Fruit fly (Drosophila melanogaster) whole organism, embryonic: Measurements from ENCODE around the gene Cap-D3.

Source experiments
- Adf1 ChIP-seq: fragments of 200-800 bp; sonication (Bioruptor generic); IDR thresholded peaks from 2 replicates; pipeline ENCODE4 v1.3.6; 2022; ENCODE audit warnings: missing biosample characterization, missing genetic modification characterization
- Aef1 ChIP-seq: fragments of 200-800 bp; sonication (Bioruptor generic); IDR thresholded peaks from 3 replicates; pipeline ENCODE4 v1.3.6; 2022; ENCODE audit warnings: missing biosample characterization, missing genetic modification characterization
- Asciz ChIP-seq: fragments of 200-800 bp; sonication (Bioruptor generic); optimal IDR thresholded peaks from 2 replicates; lab custom pipeline; 2017; ENCODE audit warnings: missing biosample characterization, mild to moderate bottlenecking, missing genetic modification characterization, missing genetic modification reagents
- Atf6 ChIP-seq: fragments of 200-800 bp; sonication (Bioruptor generic); IDR thresholded peaks from 2 replicates; pipeline ENCODE4 v1.3.6; 2022; ENCODE audit warnings: missing biosample characterization, missing genetic modification characterization
- Blimp-1 ChIP-seq: fragments of 200-800 bp; sonication (Bioruptor generic); optimal IDR thresholded peaks from 3 replicates; lab custom pipeline; 2018; ENCODE audit warnings: missing biosample characterization, missing genetic modification characterization, mild to moderate bottlenecking, moderate library complexity, missing genetic modification reagents
- CG10209 ChIP-seq: fragments of 200-800 bp; sonication (Bioruptor generic); optimal IDR thresholded peaks from 3 replicates; lab custom pipeline; 2017; ENCODE audit warnings: missing biosample characterization, mild to moderate bottlenecking, missing genetic modification characterization, missing genetic modification reagents
- CG11398 ChIP-seq: fragments of 200-800 bp; sonication (Bioruptor generic); optimal IDR thresholded peaks from 2 replicates; lab custom pipeline; 2016; ENCODE audit warnings: missing biosample characterization, missing genetic modification characterization
- CG11560 ChIP-seq: fragments of 200-800 bp; sonication (Bioruptor generic); IDR thresholded peaks from 3 replicates; pipeline ENCODE4 v1.3.6; 2022; ENCODE audit warnings: missing biosample characterization, missing genetic modification characterization
- CG12071 ChIP-seq: fragments of 200-800 bp; sonication (Bioruptor generic); optimal IDR thresholded peaks from 3 replicates; lab custom pipeline; 2018; ENCODE audit warnings: missing biosample characterization, mild to moderate bottlenecking, missing genetic modification characterization
- CG12155 ChIP-seq: fragments of 200-800 bp; sonication (Bioruptor generic); optimal IDR thresholded peaks from 3 replicates; lab custom pipeline; 2016; ENCODE audit warnings: missing biosample characterization, missing genetic modification characterization
- CG12659 ChIP-seq: fragments of 200-800 bp; sonication (Bioruptor generic); optimal IDR thresholded peaks from 3 replicates; lab custom pipeline; 2017; ENCODE audit warnings: mild to moderate bottlenecking, missing biosample characterization, missing genetic modification reagents, missing genetic modification characterization
- CG14965 ChIP-seq: fragments of 200-800 bp; sonication (Bioruptor generic); optimal IDR thresholded peaks from 2 replicates; lab custom pipeline; 2016; ENCODE audit warnings: missing biosample characterization, missing genetic modification characterization, borderline replicate concordance
- CG16813 ChIP-seq: fragments of 200-800 bp; sonication (Bioruptor generic); IDR thresholded peaks from 3 replicates; pipeline ENCODE4 v1.3.6; 2022; ENCODE audit warnings: missing biosample characterization, missing genetic modification characterization; ENCODE audit not compliant: partially characterized antibody
- CG17328 ChIP-seq: fragments of 200-800 bp; sonication (Bioruptor generic); IDR thresholded peaks from 2 replicates; pipeline ENCODE4 v1.3.6; 2022; ENCODE audit warnings: missing biosample characterization, missing genetic modification characterization
- CG2116 ChIP-seq: fragments of 200-800 bp; sonication (Bioruptor generic); optimal IDR thresholded peaks from 3 replicates; lab custom pipeline; 2018; ENCODE audit warnings: missing biosample characterization, mild to moderate bottlenecking, missing genetic modification characterization
- CG3163 ChIP-seq: fragments of 200-800 bp; sonication (Bioruptor generic); optimal IDR thresholded peaks from 3 replicates; lab custom pipeline; 2016; ENCODE audit warnings: missing biosample characterization, missing genetic modification characterization
- CG33557 ChIP-seq: fragments of 200-800 bp; sonication (Bioruptor generic); optimal IDR thresholded peaks from 2 replicates; lab custom pipeline; 2019; ENCODE audit warnings: missing biosample characterization, mild to moderate bottlenecking, missing genetic modification characterization, moderate library complexity
- CG5245 ChIP-seq: fragments of 200-800 bp; sonication (Bioruptor generic); optimal IDR thresholded peaks from 3 replicates; lab custom pipeline; 2016; ENCODE audit warnings: missing biosample characterization, missing genetic modification characterization
- CG6791 ChIP-seq: fragments of 200-800 bp; sonication (Bioruptor generic); IDR thresholded peaks from 3 replicates; pipeline ENCODE4 v1.3.6; 2022; ENCODE audit warnings: missing biosample characterization, missing genetic modification characterization; ENCODE audit not compliant: partially characterized antibody
- CG8281 ChIP-seq: fragments of 200-800 bp; sonication (Bioruptor generic); optimal IDR thresholded peaks from 2 replicates; lab custom pipeline; 2018; ENCODE audit warnings: missing biosample characterization, mild to moderate bottlenecking, missing genetic modification characterization, moderate library complexity
- CG9876 ChIP-seq: fragments of 200-800 bp; sonication (Bioruptor generic); optimal IDR thresholded peaks from 2 replicates; lab custom pipeline; 2016; ENCODE audit warnings: missing biosample characterization, missing genetic modification characterization
- H2.0 ChIP-seq: fragments of 200-800 bp; sonication (Bioruptor generic); IDR thresholded peaks from 2 replicates; pipeline ENCODE4 v1.3.6; 2022; ENCODE audit warnings: missing biosample characterization, missing genetic modification characterization
- HmgD ChIP-seq: fragments of 200-800 bp; sonication (Bioruptor generic); optimal IDR thresholded peaks from 3 replicates; lab custom pipeline; 2016; ENCODE audit warnings: missing biosample characterization, missing genetic modification characterization
- Hmx ChIP-seq: fragments of 200-800 bp; sonication (Bioruptor generic); optimal IDR thresholded peaks from 2 replicates; lab custom pipeline; 2016; ENCODE audit warnings: missing biosample characterization, missing genetic modification characterization
- Jarid2 ChIP-seq: fragments of 200-800 bp; sonication (Bioruptor generic); optimal IDR thresholded peaks from 3 replicates; lab custom pipeline; 2017; ENCODE audit warnings: mild to moderate bottlenecking, missing biosample characterization, missing genetic modification reagents, missing genetic modification characterization
- Lpt ChIP-seq: fragments of >200 bp; optimal IDR thresholded peaks from 2 replicates; lab custom pipeline; 2018; ENCODE audit warnings: missing biosample characterization, missing genetic modification characterization
- MTF-1 ChIP-seq: fragments of 200-800 bp; sonication (Bioruptor generic); optimal IDR thresholded peaks from 2 replicates; lab custom pipeline; 2018; ENCODE audit warnings: missing biosample characterization, mild to moderate bottlenecking, missing genetic modification characterization, borderline replicate concordance
- Nf-YA ChIP-seq: fragments of 200-800 bp; sonication (Bioruptor generic); IDR thresholded peaks from 2 replicates; pipeline ENCODE4 v1.3.6; 2022; ENCODE audit warnings: missing biosample characterization, missing genetic modification characterization
- Sin3A ChIP-seq: fragments of >200 bp; optimal IDR thresholded peaks from 2 replicates; lab custom pipeline; 2018
- Spps ChIP-seq: fragments of 200-800 bp; sonication (Bioruptor generic); optimal IDR thresholded peaks from 2 replicates; lab custom pipeline; 2018; ENCODE audit warnings: missing biosample characterization, mild to moderate bottlenecking, missing genetic modification characterization
- Trl ChIP-seq, 3 experiments: fragments of >200 bp in 2 of 3; fragments of 200-800 bp in 1 of 3; sonication (Bioruptor generic) in 1 of 3; optimal IDR thresholded peaks; 2 replicates in 1 of 3; 3 replicates in 2 of 3; lab custom pipeline; 2016 to 2017; ENCODE audit warnings: missing biosample characterization in 1 of 3, missing genetic modification characterization in 1 of 3
- br ChIP-seq: fragments of >200 bp; optimal IDR thresholded peaks from 2 replicates; lab custom pipeline; 2017
- caup ChIP-seq: fragments of 200-800 bp; sonication (Bioruptor generic); optimal IDR thresholded peaks from 3 replicates; lab custom pipeline; 2017; ENCODE audit warnings: missing biosample characterization, mild to moderate bottlenecking, missing genetic modification characterization, moderate library complexity; ENCODE audit not compliant: severe bottlenecking
- cg ChIP-seq: fragments of 200-800 bp; sonication (Bioruptor generic); optimal IDR thresholded peaks from 3 replicates; lab custom pipeline; 2019; ENCODE audit warnings: missing biosample characterization, mild to moderate bottlenecking, missing genetic modification characterization, moderate library complexity
- chif ChIP-seq, 2 experiments: fragments of 200-800 bp; sonication (Bioruptor generic); optimal IDR thresholded peaks; 3 replicates each; lab custom pipeline; 2016; ENCODE audit warnings: missing biosample characterization in 2 of 2, missing genetic modification characterization in 2 of 2
- disco-r ChIP-seq: fragments of 200-800 bp; sonication (Bioruptor generic); optimal IDR thresholded peaks from 2 replicates; lab custom pipeline; 2016; ENCODE audit warnings: missing biosample characterization, missing genetic modification characterization
- dm ChIP-seq: fragments of 200-800 bp; sonication (Bioruptor generic); optimal IDR thresholded peaks from 3 replicates; lab custom pipeline; 2016; ENCODE audit warnings: missing biosample characterization, missing genetic modification characterization
- dpn ChIP-seq, 2 experiments: fragments of 200-800 bp; sonication (Bioruptor generic); optimal IDR thresholded peaks; 3 replicates each; lab custom pipeline; 2016; ENCODE audit warnings: missing biosample characterization in 2 of 2, missing genetic modification characterization in 2 of 2
- exex ChIP-seq: fragments of 200-800 bp; sonication (Bioruptor generic); optimal IDR thresholded peaks from 4 replicates; lab custom pipeline; 2018; ENCODE audit warnings: missing biosample characterization, mild to moderate bottlenecking, missing genetic modification characterization, moderate library complexity
- fd3F ChIP-seq: fragments of 200-800 bp; sonication (Bioruptor generic); optimal IDR thresholded peaks from 2 replicates; lab custom pipeline; 2018; ENCODE audit warnings: missing biosample characterization, mild to moderate bottlenecking, missing genetic modification characterization, moderate library complexity
- gcm2 ChIP-seq: fragments of 200-800 bp; sonication (Bioruptor generic); optimal IDR thresholded peaks from 2 replicates; lab custom pipeline; 2016; ENCODE audit warnings: missing biosample characterization, missing genetic modification characterization
- jing ChIP-seq: fragments of 200-800 bp; sonication (Bioruptor generic); optimal IDR thresholded peaks from 2 replicates; lab custom pipeline; 2018; ENCODE audit warnings: missing biosample characterization, mild to moderate bottlenecking, missing genetic modification characterization
- kni ChIP-seq: fragments of 200-800 bp; sonication (Bioruptor generic); optimal IDR thresholded peaks from 3 replicates; lab custom pipeline; 2017; ENCODE audit warnings: mild to moderate bottlenecking, missing biosample characterization, missing genetic modification reagents, missing genetic modification characterization
- row ChIP-seq: fragments of 200-800 bp; sonication (Bioruptor generic); IDR thresholded peaks from 3 replicates; pipeline ENCODE4 v1.3.6; 2022; ENCODE audit warnings: missing biosample characterization, missing genetic modification characterization
- run ChIP-seq: fragments of 200-800 bp; sonication (Bioruptor generic); optimal IDR thresholded peaks from 3 replicates; lab custom pipeline; 2018; ENCODE audit warnings: missing biosample characterization, mild to moderate bottlenecking, missing genetic modification characterization
- sc ChIP-seq, 3 experiments: fragments of >200 bp in 2 of 3; fragments of 200-800 bp in 1 of 3; sonication (Bioruptor generic) in 1 of 3; optimal IDR thresholded peaks; 2 replicates in 2 of 3; 3 replicates in 1 of 3; lab custom pipeline; 2017; ENCODE audit warnings: mild to moderate bottlenecking in 1 of 3, missing biosample characterization in 1 of 3, missing genetic modification characterization in 1 of 3, missing genetic modification reagents in 1 of 3
- seq ChIP-seq: fragments of 200-800 bp; sonication (Bioruptor generic); IDR thresholded peaks from 2 replicates; pipeline ENCODE4 v1.3.6; 2022; ENCODE audit warnings: missing biosample characterization, missing genetic modification characterization
- slbo ChIP-seq: fragments of 200-800 bp; sonication (Bioruptor generic); IDR thresholded peaks from 2 replicates; pipeline ENCODE4 v1.3.6; 2022; ENCODE audit warnings: missing biosample characterization, missing genetic modification characterization
- slou ChIP-seq: fragments of 200-800 bp; sonication (Bioruptor generic); optimal IDR thresholded peaks from 3 replicates; lab custom pipeline; 2016; ENCODE audit warnings: missing biosample characterization, missing genetic modification characterization
- slp2 ChIP-seq: fragments of 200-800 bp; sonication (Bioruptor generic); optimal IDR thresholded peaks from 2 replicates; lab custom pipeline; 2016; ENCODE audit warnings: missing biosample characterization, missing genetic modification characterization
- trh ChIP-seq: fragments of 200-800 bp; sonication (Bioruptor generic); optimal IDR thresholded peaks from 2 replicates; lab custom pipeline; 2016; ENCODE audit warnings: missing biosample characterization, missing genetic modification characterization

Gene Cap-D3

dm6 chr2L:5569503-5569902, 43.8 kb downstream of the Cap-D3 start (continued):
- TF ChIP-seq CG11560, result 0 out of 3 replicates have a peak, but pooled peaks have one; percentile 34
- TF ChIP-seq H2.0, result no peak
- no peak for TF ChIP-seq Atf6 (GFP tag; lab: Robert Waterston, UW)
- no peak for TF ChIP-seq br (lab: Kevin White, UChicago)
- no peak for TF ChIP-seq sc (optimal IDR thresholded peaks at IDR 0.05; lab: Kevin White, UChicago)
- TF ChIP-seq sc (GFP tag; optimal IDR thresholded peaks at IDR 0.05; lab: Kevin White, UChicago), result no peak
- TF ChIP-seq CG17328 (GFP tag; lab: Robert Waterston, UW), result peak; percentile 43; the same call in 1 of the 2 replicates
- no peak for TF ChIP-seq slou (GFP tag; lab: Kevin White, UChicago)
- TF ChIP-seq row (GFP tag; lab: Robert Waterston, UW), result peak; percentile 69
- no peak for TF ChIP-seq disco-r (GFP tag; lab: Kevin White, UChicago)
- TF ChIP-seq Aef1 (GFP tag; lab: Robert Waterston, UW), result no peak
- no peak for TF ChIP-seq Hmx (GFP tag; lab: Kevin White, UChicago)
- no peak for TF ChIP-seq MTF-1 (GFP tag; lab: Kevin White, UChicago)
- TF ChIP-seq CG16813 (GFP tag; lab: Robert Waterston, UW), result no peak
- no peak for TF ChIP-seq run
- TF ChIP-seq Sin3A (lab: Kevin White, UChicago), result no peak
- no peak for TF ChIP-seq jing (GFP tag; lab: Kevin White, UChicago)
- no peak for TF ChIP-seq chif (GFP tag; optimal IDR thresholded peaks at IDR 0.05; lab: Kevin White, UChicago)
- no peak for TF ChIP-seq seq (GFP tag; lab: Robert Waterston, UW)
- no peak for TF ChIP-seq CG2116 (GFP tag; lab: Kevin White, UChicago)
- peak; percentile 7 for TF ChIP-seq cg (GFP tag; lab: Kevin White, UChicago)
- TF ChIP-seq Asciz (GFP tag; lab: Kevin White, UChicago), result no peak
- no peak for TF ChIP-seq trh
- TF ChIP-seq dm (GFP tag; lab: Kevin White, UChicago), result no peak
- no peak for TF ChIP-seq CG10209 (GFP tag; lab: Kevin White, UChicago)
- no peak for TF ChIP-seq Blimp-1 (GFP tag; lab: Kevin White, UChicago)
- TF ChIP-seq Jarid2 (GFP tag; lab: Kevin White, UChicago), result no peak
- no peak for TF ChIP-seq CG6791 (GFP tag; lab: Robert Waterston, UW)
- TF ChIP-seq kni (GFP tag; lab: Kevin White, UChicago), result no peak
- TF ChIP-seq dpn (GFP tag; optimal IDR thresholded peaks at IDR 0.05; lab: Kevin White, UChicago), result no peak
- no peak for TF ChIP-seq CG11398 (GFP tag; lab: Kevin White, UChicago)
- TF ChIP-seq CG12155 (GFP tag; lab: Kevin White, UChicago), result no peak
- no peak for TF ChIP-seq gcm2 (GFP tag; lab: Kevin White, UChicago)
- TF ChIP-seq CG14965 (GFP tag; lab: Kevin White, UChicago), result no peak
- no peak for TF ChIP-seq CG9876 (GFP tag; lab: Kevin White, UChicago)
- no peak for TF ChIP-seq Spps
- no peak for TF ChIP-seq HmgD (GFP tag; lab: Kevin White, UChicago)
- TF ChIP-seq exex (tag; lab: Kevin White, UChicago), result no peak
- no peak for TF ChIP-seq fd3F
- no peak for TF ChIP-seq Trl (optimal IDR thresholded peaks at IDR 0.05; lab: Kevin White, UChicago)
- TF ChIP-seq Trl (GFP tag; optimal IDR thresholded peaks at IDR 0.05; lab: Kevin White, UChicago), result peak; percentile 30
- TF ChIP-seq slbo (GFP tag; lab: Robert Waterston, UW), result peak; percentile 71
- TF ChIP-seq CG12659 (GFP tag; lab: Kevin White, UChicago), result no peak
- no peak for TF ChIP-seq CG33557 (GFP tag; lab: Kevin White, UChicago)
- TF ChIP-seq caup (GFP tag; lab: Kevin White, UChicago), result peak; percentile 20
- no peak for TF ChIP-seq CG3163 (GFP tag; lab: Kevin White, UChicago)
- no peak for TF ChIP-seq CG12071 (GFP tag; lab: Kevin White, UChicago)
- TF ChIP-seq Adf1 (GFP tag; lab: Robert Waterston, UW), result no peak
- TF ChIP-seq CG5245, result no peak
- TF ChIP-seq Nf-YA (GFP tag; lab: Robert Waterston, UW), result no peak
- no peak for TF ChIP-seq CG8281 (tag; lab: Kevin White, UChicago)
- no peak for TF ChIP-seq Lpt (GFP tag; lab: Kevin White, UChicago)
- no peak for TF ChIP-seq slp2 (GFP tag; lab: Kevin White, UChicago)
